Worm (Caenorhabditis elegans): Measurements from ENCODE around the gene dmd-4.

DNA sequence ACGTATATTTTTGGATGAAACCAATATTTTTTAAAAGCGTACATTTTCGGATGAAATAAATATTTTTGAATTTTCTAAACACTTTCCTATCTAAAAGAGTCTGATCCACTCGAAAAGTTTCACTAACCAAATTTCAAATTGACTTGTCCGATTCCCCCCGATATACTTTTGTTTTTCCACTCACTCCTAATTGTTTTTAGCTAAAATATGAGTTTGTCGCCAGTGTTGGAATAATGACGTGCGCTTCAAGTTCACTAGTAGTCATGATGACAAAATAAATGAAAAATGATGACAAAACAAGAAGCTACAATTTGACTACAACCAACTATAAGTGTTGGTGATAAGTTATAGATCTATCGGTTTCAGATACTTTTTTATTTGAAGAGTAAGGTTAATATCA lies 52.9 kb downstream of the dmd-4 start:
- TF ChIP-seq tab-1 (GFP tag; IDR thresholded peaks at IDR 0.05) (no peak), ztf-23 (GFP tag; IDR thresholded peaks at IDR 0.05) (no peak), flt-1 (GFP tag; IDR thresholded peaks at IDR 0.05) (no peak), ztf-29 (GFP tag; IDR thresholded peaks at IDR 0.05) (no peak), T22C8.4 (GFP tag; IDR thresholded peaks at IDR 0.05) (no peak)
